Worm (Caenorhabditis elegans): ENCODE measurements around the gene far-3.

far-3 gene

ce11 chrV:13043195-13043762 is 46.0 kb upstream of the far-3 start, which contains the start of gene lap-2 (continued):
- TF ChIP-seq nhr-237 (tag; optimal IDR thresholded peaks at IDR 0.05) (no peak), aha-1 (tag; optimal IDR thresholded peaks at IDR 0.05) (no peak), hlh-17 (GFP tag; optimal IDR thresholded peaks at IDR 0.05; ENCODE audit: borderline replicate concordance) (no peak), fos-1 (tag; optimal IDR thresholded peaks at IDR 0.05) (no peak), unc-130 (tag; optimal IDR thresholded peaks at IDR 0.05) (no peak), efl-1 (optimal IDR thresholded peaks at IDR 0.05) (no peak), efl-1 (GFP tag; optimal IDR thresholded peaks at IDR 0.05 in 1 of 2) (peak in 1 of 2 experiments; percentile 6), Y116A8C.19 (tag; optimal IDR thresholded peaks at IDR 0.05; ENCODE audit: borderline replicate concordance) (no peak), nhr-20 (tag; optimal IDR thresholded peaks at IDR 0.05) (peak; percentile 29), nhr-11 (tag; optimal IDR thresholded peaks at IDR 0.05) (no peak), sptf-1 (tag; optimal IDR thresholded peaks at IDR 0.05) (no peak), vab-15 (tag; optimal IDR thresholded peaks at IDR 0.05) (no peak), egl-13 (tag; optimal IDR thresholded peaks at IDR 0.05) (no peak), nhr-76 (tag; optimal IDR thresholded peaks at IDR 0.05) (no peak), mef-2 (tag; optimal IDR thresholded peaks at IDR 0.05) (no peak), lin-35 (GFP tag; optimal IDR thresholded peaks at IDR 0.05) (peak in 1 of 2 experiments; percentile 39), grh-1 (GFP tag; IDR thresholded peaks at IDR 0.05) (no peak), nhr-71 (tag; optimal IDR thresholded peaks at IDR 0.05) (peak; percentile 54), ztf-11 (tag; optimal IDR thresholded peaks at IDR 0.05) (no peak), ceh-88 (GFP tag; IDR thresholded peaks at IDR 0.05) (no peak), nhr-28 (tag; optimal IDR thresholded peaks at IDR 0.05) (no peak), efl-3 (GFP tag; optimal IDR thresholded peaks at IDR 0.05) (no peak), mdl-1 (tag; optimal IDR thresholded peaks at IDR 0.05) (no peak), blmp-1 (tag; optimal IDR thresholded peaks at IDR 0.05) (no peak)

- TF ChIP-seq mdl-1 (tag; optimal IDR thresholded peaks at IDR 0.05) (peak in 1 of 2 experiments; percentile 55), fkh-4 (tag; optimal IDR thresholded peaks at IDR 0.05; ENCODE audit: borderline replicate concordance) (no peak), ztf-4 (tag; optimal IDR thresholded peaks at IDR 0.05) (peak; percentile 52), nhr-85 (tag) (peak; percentile 94), skn-1 (tag; optimal IDR thresholded peaks at IDR 0.05) (peak; percentile 71), unc-62 (GFP tag; optimal IDR thresholded peaks at IDR 0.05) (no peak), unc-130 (tag; optimal IDR thresholded peaks at IDR 0.05) (peak; percentile 67), zip-4 (GFP tag; optimal IDR thresholded peaks at IDR 0.05) (peak; percentile 3), elt-3 (tag; optimal IDR thresholded peaks at IDR 0.05) (peak in 2 of 6 experiments; percentile 48 to 64), dsc-1 (tag; optimal IDR thresholded peaks at IDR 0.05) (peak; percentile 66), grh-1 (GFP tag; IDR thresholded peaks at IDR 0.05) (peak; percentile 83), unc-86 (tag; optimal IDR thresholded peaks at IDR 0.05) (peak; percentile 64), ama-1 (optimal IDR thresholded peaks at IDR 0.05) (no peak), nhr-47 (tag; optimal IDR thresholded peaks at IDR 0.05) (peak; percentile 84), vab-15 (tag; optimal IDR thresholded peaks at IDR 0.05) (no peak), sup-37 (GFP tag; optimal IDR thresholded peaks at IDR 0.05) (no peak), egl-27 (tag; optimal IDR thresholded peaks at IDR 0.05) (no peak), lin-13 (GFP tag; optimal IDR thresholded peaks at IDR 0.05) (peak; percentile 71), isw-1 (GFP tag; IDR thresholded peaks at IDR 0.05) (peak; percentile 30; the same call in 1 of the 2 replicates), nhr-76 (tag; optimal IDR thresholded peaks at IDR 0.05) (no peak), ets-5 (GFP tag; IDR thresholded peaks at IDR 0.05) (no peak), tlp-1 (tag; optimal IDR thresholded peaks at IDR 0.05) (no peak), rnt-1 (tag; optimal IDR thresholded peaks at IDR 0.05) (peak; percentile 89), lin-15B (tag; optimal IDR thresholded peaks at IDR 0.05) (no peak), nhr-11 (tag; optimal IDR thresholded peaks at IDR 0.05) (peak; percentile 21), nhr-77 (tag; optimal IDR thresholded peaks at IDR 0.05) (peak; percentile 64), elt-2 (tag; optimal IDR thresholded peaks at IDR 0.05) (peak; percentile 37), lin-35 (GFP tag; optimal IDR thresholded peaks at IDR 0.05) (peak; percentile 74 to 88), efl-1 (optimal IDR thresholded peaks at IDR 0.05) (peak; percentile 84), efl-1 (GFP tag; optimal IDR thresholded peaks at IDR 0.05 in 1 of 2) (peak; percentile 76 to 97), aly-2 (tag; optimal IDR thresholded peaks at IDR 0.05) (peak; percentile 67), nhr-237 (tag; optimal IDR thresholded peaks at IDR 0.05) (peak; percentile 27), tbx-2 (tag; optimal IDR thresholded peaks at IDR 0.05) (peak; percentile 87), efl-3 (GFP tag; optimal IDR thresholded peaks at IDR 0.05) (no peak), fkh-10 (GFP tag; optimal IDR thresholded peaks at IDR 0.05) (peak; percentile 3), hlh-4 (tag; optimal IDR thresholded peaks at IDR 0.05) (no peak), jun-1 (tag; optimal IDR thresholded peaks at IDR 0.05) (peak; percentile 71), C04F5.9 (tag; optimal IDR thresholded peaks at IDR 0.05) (peak; percentile 20)
Observed at ce11 chrV:13041666-13042065, 44.3 kb upstream of the far-3 start, which contains the start of gene scyl-1. scyl-1 (minus strand) TSS chrV:13041721.
